Worm (Caenorhabditis elegans) whole organism, L1 larva: ENCODE measurements around the gene H35N09.2.
A peak's percentile ranks its signal among the peaks of the same experiment; 100 is the strongest.
"Not testable (repeated sequence)": the region's sequence is repeated elsewhere in the genome, so short reads cannot be mapped to it uniquely, and the experiment has no call there.

Source experiments
- C16A3.4 ChIP-seq: fragments of 150-350 bp; optimal IDR thresholded peaks from 2 replicates; lab custom pipeline; 2014; ENCODE audit warnings: missing biosample characterization, missing genetic modification characterization
- blmp-1 ChIP-seq: fragments of 150-350 bp; optimal IDR thresholded peaks from 2 replicates; lab custom pipeline; 2014; ENCODE audit warnings: missing biosample characterization, missing genetic modification characterization
- ceh-82 ChIP-seq, 3 experiments: fragments of 150-350 bp in 1 of 3; sonication (generic microtip) in 2 of 3; optimal IDR thresholded peaks; 2 replicates each; lab custom pipeline; 2014 to 2017; ENCODE audit warnings: missing biosample characterization in 3 of 3, missing genetic modification characterization in 3 of 3
- ces-1 ChIP-seq: fragments of 150-350 bp; optimal IDR thresholded peaks from 2 replicates; lab custom pipeline; 2014; ENCODE audit warnings: missing biosample characterization, missing genetic modification reagents, missing genetic modification characterization
- dpl-1 ChIP-seq, 3 experiments: fragments of 150-350 bp in 2 of 3; sonication (generic microtip) in 1 of 3; optimal IDR thresholded peaks; 2 replicates each; lab custom pipeline; 2014 to 2017; ENCODE audit warnings: missing biosample characterization in 3 of 3, missing genetic modification characterization in 3 of 3, missing genetic modification reagents in 3 of 3
- dsc-1 ChIP-seq: sonication (generic microtip); optimal IDR thresholded peaks from 2 replicates; lab custom pipeline; 2016; ENCODE audit warnings: mild to moderate bottlenecking, missing genetic modification characterization, missing compliant biosample characterization
- efl-1 ChIP-seq, 4 experiments: fragments of 150-350 bp; optimal IDR thresholded peaks in 3 of 4; peaks in 1 of 4; 1 replicate in 1 of 4; 2 replicates in 3 of 4; lab custom pipeline; 2014; ENCODE audit warnings: missing biosample characterization in 2 of 4, missing genetic modification characterization in 2 of 4, missing genetic modification reagents in 2 of 4
- egl-13 ChIP-seq: sonication (generic microtip); optimal IDR thresholded peaks from 2 replicates; lab custom pipeline; 2016; ENCODE audit warnings: missing genotype, missing genetic modification reagents, missing genetic modification characterization, missing compliant biosample characterization
- egl-27 ChIP-seq, 2 experiments: fragments of 150-350 bp in 1 of 2; sonication (generic microtip); optimal IDR thresholded peaks; 3 replicates each; lab custom pipeline; 2017 to 2018; ENCODE audit warnings: missing biosample characterization in 2 of 2, missing genetic modification characterization in 2 of 2, missing genetic modification reagents in 2 of 2
- fkh-4 ChIP-seq: sonication (generic microtip); optimal IDR thresholded peaks from 2 replicates; lab custom pipeline; 2016; ENCODE audit warnings: missing compliant biosample characterization, missing genetic modification characterization, borderline replicate concordance
- fkh-8 ChIP-seq: sonication (generic microtip); optimal IDR thresholded peaks from 2 replicates; lab custom pipeline; 2016; ENCODE audit warnings: mild to moderate bottlenecking, missing genetic modification characterization, missing compliant biosample characterization
- fos-1 ChIP-seq: fragments of 150-350 bp; optimal IDR thresholded peaks from 2 replicates; lab custom pipeline; 2014; ENCODE audit warnings: missing biosample characterization, missing genetic modification characterization
- hpl-2 ChIP-seq: fragments of 150-350 bp; optimal IDR thresholded peaks from 2 replicates; lab custom pipeline; 2014; ENCODE audit warnings: missing biosample characterization, missing genetic modification reagents, missing genetic modification characterization
- irx-1 ChIP-seq: sonication (generic microtip); optimal IDR thresholded peaks from 2 replicates; lab custom pipeline; 2016; ENCODE audit warnings: missing genetic modification characterization, missing compliant biosample characterization
- lin-14 ChIP-seq: fragments of 200-800 bp; sonication (Bioruptor generic); optimal IDR thresholded peaks from 2 replicates; lab custom pipeline; 2018; ENCODE audit warnings: mild to moderate bottlenecking, missing genetic modification characterization, moderate library complexity, missing compliant biosample characterization
- lin-39 ChIP-seq: fragments of 150-350 bp; optimal IDR thresholded peaks from 2 replicates; lab custom pipeline; 2014; ENCODE audit warnings: missing biosample characterization, missing genetic modification reagents, missing genetic modification characterization
- lir-3 ChIP-seq: sonication (generic microtip); optimal IDR thresholded peaks from 2 replicates; lab custom pipeline; 2016; ENCODE audit warnings: mild to moderate bottlenecking, missing genetic modification characterization, moderate library complexity, missing compliant biosample characterization; ENCODE audit not compliant: poor library complexity
- lsy-2 ChIP-seq, 2 experiments: fragments of 150-350 bp; optimal IDR thresholded peaks; 2 replicates each; lab custom pipeline; 2014; ENCODE audit warnings: missing biosample characterization in 2 of 2, missing genetic modification characterization in 2 of 2
- nhr-11 ChIP-seq: fragments of 150-350 bp; optimal IDR thresholded peaks from 2 replicates; lab custom pipeline; 2014; ENCODE audit warnings: missing biosample characterization, missing genetic modification characterization
- nhr-12 ChIP-seq: sonication (generic microtip); optimal IDR thresholded peaks from 2 replicates; lab custom pipeline; 2017; ENCODE audit warnings: missing biosample characterization, missing genetic modification characterization
- nhr-47 ChIP-seq: sonication (generic microtip); optimal IDR thresholded peaks from 2 replicates; lab custom pipeline; 2016; ENCODE audit warnings: mild to moderate bottlenecking, missing genetic modification characterization, moderate library complexity, missing compliant biosample characterization
- nhr-71 ChIP-seq: sonication (generic microtip); optimal IDR thresholded peaks from 2 replicates; lab custom pipeline; 2016; ENCODE audit warnings: mild to moderate bottlenecking, missing genetic modification characterization, moderate library complexity, missing compliant biosample characterization
- nhr-77 ChIP-seq: fragments of 150-350 bp; optimal IDR thresholded peaks from 2 replicates; lab custom pipeline; 2014; ENCODE audit warnings: missing biosample characterization, missing genetic modification characterization
- pag-3 ChIP-seq: sonication (generic microtip); optimal IDR thresholded peaks from 2 replicates; lab custom pipeline; 2017; ENCODE audit warnings: missing genetic modification characterization, mild to moderate bottlenecking, missing compliant biosample characterization, antibody characterized with exemption, borderline replicate concordance; ENCODE audit not compliant: insufficient read depth
- rnt-1 ChIP-seq: sonication (generic microtip); optimal IDR thresholded peaks from 2 replicates; lab custom pipeline; 2016; ENCODE audit warnings: mild to moderate bottlenecking, missing genetic modification characterization, moderate library complexity, missing compliant biosample characterization
- skn-1 ChIP-seq: fragments of 150-350 bp; optimal IDR thresholded peaks from 2 replicates; lab custom pipeline; 2014; ENCODE audit warnings: missing biosample characterization, missing genetic modification characterization
- snpc-4 ChIP-seq: fragments of 150-350 bp; optimal IDR thresholded peaks from 2 replicates; lab custom pipeline; 2014; ENCODE audit warnings: missing biosample characterization, missing genetic modification characterization
- snu-23 ChIP-seq: sonication (generic microtip); optimal IDR thresholded peaks from 2 replicates; lab custom pipeline; 2016; ENCODE audit warnings: missing genetic modification characterization, missing compliant biosample characterization
- sox-4 ChIP-seq: sonication (generic microtip); optimal IDR thresholded peaks from 2 replicates; lab custom pipeline; 2016; ENCODE audit warnings: missing genetic modification characterization, missing compliant biosample characterization
- sup-37 ChIP-seq: fragments of 200-800 bp; sonication (Bioruptor generic); optimal IDR thresholded peaks from 2 replicates; lab custom pipeline; 2018; ENCODE audit warnings: mild to moderate bottlenecking, missing genetic modification characterization, missing compliant biosample characterization
- tbx-2 ChIP-seq: sonication (generic microtip); optimal IDR thresholded peaks from 2 replicates; lab custom pipeline; 2016; ENCODE audit warnings: missing genetic modification characterization, missing compliant biosample characterization
- tlp-1 ChIP-seq: fragments of 150-350 bp; optimal IDR thresholded peaks from 2 replicates; lab custom pipeline; 2014; ENCODE audit warnings: missing biosample characterization, missing genetic modification characterization
- unc-130 ChIP-seq: fragments of 150-350 bp; optimal IDR thresholded peaks from 2 replicates; lab custom pipeline; 2017; ENCODE audit warnings: missing biosample characterization, missing genetic modification characterization, inconsistent platforms
- unc-30 ChIP-seq: sonication (generic microtip); optimal IDR thresholded peaks from 2 replicates; lab custom pipeline; 2017; ENCODE audit warnings: missing biosample characterization, missing genetic modification characterization
- unc-86 ChIP-seq: sonication (generic microtip); optimal IDR thresholded peaks from 2 replicates; lab custom pipeline; 2016; ENCODE audit warnings: missing genetic modification characterization, missing compliant biosample characterization
- xbp-1 ChIP-seq: sonication (generic microtip); optimal IDR thresholded peaks from 2 replicates; lab custom pipeline; 2016; ENCODE audit warnings: missing genetic modification characterization, missing compliant biosample characterization
- zag-1 ChIP-seq: fragments of 150-350 bp; optimal IDR thresholded peaks from 2 replicates; lab custom pipeline; 2014; ENCODE audit warnings: missing biosample characterization, missing genetic modification characterization
- ztf-11 ChIP-seq, 2 experiments: sonication (generic microtip); optimal IDR thresholded peaks; 2 replicates each; lab custom pipeline; 2016 to 2017; ENCODE audit warnings: missing genetic modification characterization in 2 of 2, missing biosample characterization in 1 of 2, missing compliant biosample characterization in 1 of 2

H35N09.2 gene

DNA sequence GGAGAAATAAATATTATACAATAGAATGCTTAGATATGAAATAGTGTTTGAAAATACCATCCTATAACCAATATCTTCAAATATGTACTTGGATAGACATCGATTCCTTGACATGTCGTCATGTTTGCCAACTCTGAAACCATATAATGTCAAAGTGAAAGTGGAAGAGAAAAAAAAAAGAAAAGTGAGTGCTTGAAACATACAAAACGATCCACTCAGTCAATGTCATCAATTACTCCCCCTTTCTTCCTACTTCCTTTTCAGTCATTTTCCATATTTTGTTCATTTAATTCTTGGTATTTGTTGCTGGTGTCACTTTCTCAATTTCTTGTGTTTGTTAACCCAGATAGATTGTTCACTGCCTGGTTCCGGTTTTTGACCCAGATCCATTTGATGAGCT is 24.6 kb downstream of the H35N09.2 start, which contains the start of gene F18E9.4:
F18E9.4 (plus strand) TSS at position 301 of the 400 bp plus-strand sequence.
- TF ChIP-seq nhr-12 (tag; lab: Kevin White, UChicago), result no peak
- TF ChIP-seq lin-39 (tag; lab: Kevin White, UChicago), result no peak
- TF ChIP-seq nhr-11, result no peak
- TF ChIP-seq tbx-2 (tag; lab: Kevin White, UChicago), result no peak
- TF ChIP-seq fkh-4, result no peak
- no peak for TF ChIP-seq zag-1 (tag; lab: Kevin White, UChicago)
- no peak for TF ChIP-seq fkh-8 (tag; lab: Kevin White, UChicago)
- TF ChIP-seq tlp-1 (tag; lab: Kevin White, UChicago), result no peak
- no peak for TF ChIP-seq sup-37
- no peak for TF ChIP-seq lsy-2 (tag; optimal IDR thresholded peaks at IDR 0.05; lab: Kevin White, UChicago)
- no peak for TF ChIP-seq sox-4 (tag; lab: Kevin White, UChicago)
- TF ChIP-seq xbp-1 (tag; lab: Kevin White, UChicago), result no peak
- TF ChIP-seq unc-130, result no peak
- TF ChIP-seq pag-3, result no peak
- no peak for TF ChIP-seq egl-27 (tag; optimal IDR thresholded peaks at IDR 0.05; lab: Kevin White, UChicago)
- no peak for TF ChIP-seq egl-13
- TF ChIP-seq unc-30 (tag; lab: Kevin White, UChicago), result no peak
- no peak for TF ChIP-seq unc-86 (tag; lab: Kevin White, UChicago)

DNA sequence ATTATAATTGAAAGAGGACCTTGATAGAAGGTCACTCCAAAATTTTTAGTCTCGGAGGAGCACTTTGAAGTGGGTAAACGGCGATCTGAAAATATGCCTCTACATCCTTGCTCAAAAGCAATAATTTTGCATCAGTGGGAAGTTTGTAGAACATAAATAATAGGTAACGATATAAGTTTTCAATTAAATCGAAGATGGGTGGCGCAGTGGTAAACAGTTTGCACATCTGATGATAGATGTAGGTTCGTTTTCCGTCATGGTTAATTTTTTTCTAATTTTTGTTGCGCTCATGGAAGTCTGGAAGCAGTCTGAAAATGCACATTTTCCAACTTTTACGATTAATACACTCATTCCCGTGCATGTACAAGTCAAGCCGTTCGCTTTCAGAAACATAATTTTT is 27.0 kb downstream of the H35N09.2 start:
- TF ChIP-seq efl-1 (optimal IDR thresholded peaks at IDR 0.05; lab: Kevin White, UChicago), result not testable (repeated sequence)
- TF ChIP-seq efl-1 (GFP tag; optimal IDR thresholded peaks at IDR 0.05 in 1 of 2; lab: Kevin White, UChicago), result peak in 1 of 2 experiments; percentile 5

DNA sequence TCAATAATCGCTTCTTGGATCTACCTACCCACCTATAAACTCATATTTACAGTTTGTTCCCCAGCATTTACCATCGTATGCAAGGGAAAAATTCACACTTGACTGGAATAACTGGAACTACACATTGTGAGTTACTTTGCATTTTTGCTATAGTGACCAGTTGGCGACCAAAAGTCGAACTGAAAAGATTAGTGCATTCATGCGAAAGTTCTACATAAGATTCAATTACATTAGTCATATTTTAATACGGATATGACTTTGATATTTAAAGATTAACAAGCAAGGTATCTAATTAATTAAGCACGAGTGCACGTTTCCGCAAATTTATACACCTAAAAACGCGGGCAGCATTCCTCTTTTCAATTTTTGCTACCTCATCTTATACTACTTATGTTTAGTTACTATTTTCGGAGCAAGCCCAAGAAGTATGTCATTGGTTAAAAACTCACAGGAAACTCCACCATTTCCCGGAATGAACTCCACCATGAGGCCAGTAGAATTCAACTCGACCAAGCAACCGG is 33.8 kb downstream of the H35N09.2 start, which contains the start of gene jmjd-3.1:
jmjd-3.1 (plus strand) TSS at position 51 of the 521 bp plus-strand sequence.
- peak; percentile 89 for TF ChIP-seq dsc-1
- TF ChIP-seq nhr-47 (tag; lab: Kevin White, UChicago), result peak; percentile 38
- peak; percentile 16 for TF ChIP-seq nhr-71
- no peak for TF ChIP-seq unc-30 (tag; lab: Kevin White, UChicago)
- peak; percentile 6 for TF ChIP-seq sox-4 (tag; lab: Kevin White, UChicago)
- no peak for TF ChIP-seq sup-37
- TF ChIP-seq ztf-11 (tag; optimal IDR thresholded peaks at IDR 0.05; lab: Kevin White, UChicago), result no peak
- peak; percentile 7 for TF ChIP-seq fkh-8 (tag; lab: Kevin White, UChicago)
- TF ChIP-seq, all 84 proteins: peak for 5

DNA sequence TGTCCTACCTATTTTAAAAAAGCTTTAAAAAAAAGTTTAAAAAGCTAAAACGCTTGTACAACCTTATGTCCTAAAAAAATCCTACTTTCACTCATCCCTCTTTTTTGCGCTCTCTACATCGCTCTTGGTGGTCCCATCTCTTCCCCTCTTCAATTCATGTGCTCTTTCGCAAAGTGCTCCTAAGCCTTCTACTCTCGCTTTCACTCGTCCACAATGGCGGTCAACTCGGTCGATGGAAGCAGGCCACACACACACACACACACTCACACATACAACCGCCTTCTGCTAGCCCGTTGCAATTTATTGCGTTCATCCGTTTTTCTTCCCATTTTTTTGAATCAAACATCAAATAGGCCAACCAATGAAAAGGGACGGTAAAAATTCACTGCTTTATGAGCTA is 35.7 kb downstream of the H35N09.2 start:
- TF ChIP-seq blmp-1 (tag; lab: Kevin White, UChicago) (peak; percentile 10), skn-1 (tag; lab: Kevin White, UChicago) (no peak), ztf-11 (tag; optimal IDR thresholded peaks at IDR 0.05; lab: Kevin White, UChicago) (no peak), irx-1 (tag; lab: Kevin White, UChicago) (no peak), dpl-1 (GFP tag; optimal IDR thresholded peaks at IDR 0.05; lab: Kevin White, UChicago) (no peak), efl-1 (optimal IDR thresholded peaks at IDR 0.05; lab: Kevin White, UChicago) (no peak), efl-1 (GFP tag; optimal IDR thresholded peaks at IDR 0.05 in 1 of 2; lab: Kevin White, UChicago) (peak in 1 of 2 experiments; percentile 88), fos-1 (tag; lab: Kevin White, UChicago) (no peak), nhr-47 (tag; lab: Kevin White, UChicago) (peak; percentile 5), nhr-77 (tag; lab: Kevin White, UChicago) (no peak), nhr-71 (peak; percentile 19), C16A3.4 (no peak), snu-23 (GFP tag; lab: Kevin White, UChicago) (peak; percentile 14), lin-14 (GFP tag; lab: Kevin White, UChicago) (peak; percentile 59), ces-1 (GFP tag; lab: Kevin White, UChicago) (no peak), snpc-4 (tag; lab: Kevin White, UChicago) (no peak), ceh-82 (tag; optimal IDR thresholded peaks at IDR 0.05; lab: Kevin White, UChicago) (no peak), hpl-2 (GFP tag; lab: Kevin White, UChicago) (no peak), lir-3 (tag; lab: Kevin White, UChicago) (no peak), rnt-1 (tag; lab: Kevin White, UChicago) (peak; percentile 43), dsc-1 (peak; percentile 5)
- TF ChIP-seq, all 84 proteins: peak for 8
